Worm (Caenorhabditis elegans) whole organism, L4 larva: Measurements from ENCODE around the gene R08C7.5.

Experiments used
- F49E8.2 ChIP-seq: sonication (generic microtip); optimal IDR thresholded peaks from 2 replicates; lab custom pipeline; 2016; ENCODE audit warnings: missing compliant biosample characterization, mild to moderate bottlenecking, missing genetic modification characterization, borderline replicate concordance
- T20F7.1 ChIP-seq: fragments of 200-800 bp; sonication (Bioruptor generic); optimal IDR thresholded peaks from 2 replicates; lab custom pipeline; 2018; ENCODE audit warnings: mild to moderate bottlenecking, missing genetic modification characterization, missing compliant biosample characterization
- Y48G9A.11 ChIP-seq: fragments of 200-800 bp; sonication (Bioruptor generic); IDR thresholded peaks from 2 replicates; pipeline ENCODE4 v1.3.6; 2022; ENCODE audit warnings: missing genetic modification reagents, missing genetic modification characterization, missing compliant biosample characterization
- aha-1 ChIP-seq: fragments of 150-350 bp; peaks from one replicate; lab custom pipeline; 2014; ENCODE audit warnings: missing biosample characterization, missing genetic modification characterization
- ama-1 ChIP-seq: fragments of 150-350 bp; optimal IDR thresholded peaks from 2 replicates; lab custom pipeline; 2014; ENCODE audit warnings: inconsistent platforms, mixed read lengths
- arid-1 ChIP-seq: fragments of 200-800 bp; sonication (Bioruptor generic); conservative IDR thresholded peaks from 2 replicates; pipeline ENCODE4 v1.3.6; 2022; ENCODE audit warnings: missing genetic modification reagents, missing genetic modification characterization, missing compliant biosample characterization
- ceh-20 ChIP-seq: fragments of 200-800 bp; sonication (Bioruptor generic); IDR thresholded peaks from 2 replicates; pipeline ENCODE4 v1.3.6; 2022; ENCODE audit warnings: missing genetic modification reagents, missing genetic modification characterization, missing compliant biosample characterization
- ces-1 ChIP-seq: fragments of 150-350 bp; sonication (generic microtip); optimal IDR thresholded peaks from 4 replicates; lab custom pipeline; 2014; ENCODE audit warnings: missing biosample characterization, missing genetic modification reagents, missing genetic modification characterization
- ctbp-1 ChIP-seq: fragments of 200-800 bp; sonication (Bioruptor generic); IDR thresholded peaks from 2 replicates; pipeline ENCODE4 v1.3.6; 2022; ENCODE audit warnings: missing genetic modification reagents, missing genetic modification characterization, missing compliant biosample characterization
- daf-16 ChIP-seq, 3 experiments: sonication (generic microtip); optimal IDR thresholded peaks; 2 replicates each; lab custom pipeline; 2016 to 2017; ENCODE audit warnings: missing genetic modification characterization in 3 of 3, missing genetic modification reagents in 3 of 3, mild to moderate bottlenecking in 2 of 3, missing compliant biosample characterization in 2 of 3, missing biosample characterization in 1 of 3, moderate library complexity in 1 of 3
- dmd-6 ChIP-seq: fragments of 200-800 bp; sonication (Bioruptor generic); IDR thresholded peaks from 2 replicates; pipeline ENCODE4 v1.3.6; 2022; ENCODE audit warnings: missing genetic modification reagents, missing genetic modification characterization, missing compliant biosample characterization
- dpl-1 ChIP-seq: fragments of 150-350 bp; optimal IDR thresholded peaks from 2 replicates; lab custom pipeline; 2014; ENCODE audit warnings: missing biosample characterization, missing genetic modification reagents, missing genetic modification characterization
- dve-1 ChIP-seq: sonication (generic microtip); optimal IDR thresholded peaks from 2 replicates; lab custom pipeline; 2017; ENCODE audit warnings: antibody characterized with exemption, mild to moderate bottlenecking, missing genetic modification characterization, missing compliant biosample characterization; ENCODE audit not compliant: insufficient read depth
- gei-8 ChIP-seq: fragments of 200-800 bp; sonication (Bioruptor generic); optimal IDR thresholded peaks from 2 replicates; lab custom pipeline; 2018; ENCODE audit warnings: mild to moderate bottlenecking, missing genetic modification characterization, missing compliant biosample characterization
- hif-1 ChIP-seq, 2 experiments: sonication (generic microtip); optimal IDR thresholded peaks; 2 replicates each; lab custom pipeline; 2016 to 2017; ENCODE audit warnings: missing compliant biosample characterization in 2 of 2, missing genetic modification characterization in 2 of 2, missing genetic modification reagents in 2 of 2, missing genotype in 2 of 2, mild to moderate bottlenecking in 1 of 2
- hlh-11 ChIP-seq: fragments of 200-800 bp; sonication (Bioruptor generic); optimal IDR thresholded peaks from 2 replicates; lab custom pipeline; 2018; ENCODE audit warnings: mild to moderate bottlenecking, missing genetic modification characterization, missing compliant biosample characterization
- hlh-30 ChIP-seq: sonication (generic microtip); optimal IDR thresholded peaks from 2 replicates; lab custom pipeline; 2017; ENCODE audit warnings: antibody characterized with exemption, mild to moderate bottlenecking, missing genetic modification characterization, missing compliant biosample characterization; ENCODE audit not compliant: insufficient read depth
- lin-1 ChIP-seq: fragments of 200-800 bp; sonication (Bioruptor generic); IDR thresholded peaks from 2 replicates; pipeline ENCODE4 v1.3.6; 2022; ENCODE audit warnings: missing genetic modification reagents, missing genetic modification characterization, missing compliant biosample characterization
- lsy-2 ChIP-seq, 2 experiments: fragments of 150-350 bp in 1 of 2; sonication (generic microtip) in 1 of 2; optimal IDR thresholded peaks; 2 replicates each; lab custom pipeline; 2014 to 2017; ENCODE audit warnings: missing biosample characterization in 2 of 2, missing genetic modification characterization in 2 of 2
- mdl-1 ChIP-seq, 2 experiments: fragments of 150-350 bp in 1 of 2; sonication (generic microtip) in 1 of 2; optimal IDR thresholded peaks; 2 replicates each; lab custom pipeline; 2014 to 2017; ENCODE audit warnings: missing biosample characterization in 2 of 2, missing genetic modification characterization in 2 of 2
- mdt-29 ChIP-seq: fragments of 200-800 bp; sonication (Bioruptor generic); IDR thresholded peaks from 2 replicates; pipeline ENCODE4 v1.3.6; 2022; ENCODE audit warnings: missing genetic modification reagents, missing genetic modification characterization, missing compliant biosample characterization
- mep-1 ChIP-seq: fragments of 150-350 bp; sonication (generic microtip); optimal IDR thresholded peaks from 3 replicates; lab custom pipeline; 2014; ENCODE audit warnings: missing biosample characterization, missing genetic modification characterization
- mes-2 ChIP-seq: sonication (generic microtip); optimal IDR thresholded peaks from 2 replicates; lab custom pipeline; 2016; ENCODE audit warnings: missing genotype, mild to moderate bottlenecking, missing genetic modification characterization, missing compliant biosample characterization; ENCODE audit not compliant: poor library complexity, severe bottlenecking
- mxl-2 ChIP-seq: fragments of 200-800 bp; sonication (Bioruptor generic); conservative IDR thresholded peaks from 2 replicates; pipeline ENCODE4 v1.3.6; 2022; ENCODE audit warnings: missing genetic modification reagents, missing genetic modification characterization, missing compliant biosample characterization
- mxl-3 ChIP-seq: fragments of 200-800 bp; sonication (Bioruptor generic); optimal IDR thresholded peaks from 2 replicates; lab custom pipeline; 2018; ENCODE audit warnings: mild to moderate bottlenecking, missing genetic modification characterization, missing compliant biosample characterization
- nhr-10 ChIP-seq: fragments of 150-350 bp; optimal IDR thresholded peaks from 2 replicates; lab custom pipeline; 2014; ENCODE audit warnings: missing biosample characterization, missing genetic modification characterization
- nhr-11 ChIP-seq: fragments of 150-350 bp; optimal IDR thresholded peaks from 2 replicates; lab custom pipeline; 2014; ENCODE audit warnings: missing biosample characterization, missing genetic modification characterization
- nhr-111 ChIP-seq: fragments of 200-800 bp; sonication (Bioruptor generic); optimal IDR thresholded peaks from 2 replicates; lab custom pipeline; 2018; ENCODE audit warnings: mild to moderate bottlenecking, missing genetic modification characterization, missing compliant biosample characterization
- nhr-25 ChIP-seq: sonication (generic microtip); optimal IDR thresholded peaks from 2 replicates; lab custom pipeline; 2017; ENCODE audit warnings: missing genetic modification characterization, mild to moderate bottlenecking, missing compliant biosample characterization, antibody characterized with exemption, moderate library complexity, borderline replicate concordance; ENCODE audit not compliant: insufficient read depth
- nhr-28 ChIP-seq: fragments of 150-350 bp; optimal IDR thresholded peaks from 2 replicates; lab custom pipeline; 2014; ENCODE audit warnings: missing biosample characterization, missing genetic modification characterization
- nhr-42 ChIP-seq: fragments of 200-800 bp; sonication (Bioruptor generic); IDR thresholded peaks from 2 replicates; pipeline ENCODE4 v1.3.6; 2022; ENCODE audit warnings: missing genetic modification characterization, missing compliant biosample characterization
- nhr-48 ChIP-seq: sonication (generic microtip); optimal IDR thresholded peaks from 2 replicates; lab custom pipeline; 2016; ENCODE audit warnings: mild to moderate bottlenecking, missing genetic modification characterization, missing compliant biosample characterization
- nhr-77 ChIP-seq: fragments of 150-350 bp; optimal IDR thresholded peaks from 2 replicates; lab custom pipeline; 2014; ENCODE audit warnings: missing biosample characterization, missing genetic modification characterization
- pha-4 ChIP-seq, 2 experiments: fragments of 150-350 bp in 1 of 2; fragments of 200-800 bp in 1 of 2; sonication (Bioruptor generic) in 1 of 2; IDR thresholded peaks in 1 of 2; optimal IDR thresholded peaks in 1 of 2; 2 replicates each; pipeline versions ENCODE4 v1.3.6 to Lab custom; 2014 to 2022; ENCODE audit warnings: missing genetic modification characterization in 2 of 2, missing genetic modification reagents in 2 of 2, missing biosample characterization in 1 of 2, missing compliant biosample characterization in 1 of 2
- saeg-2 ChIP-seq: fragments of 200-800 bp; sonication (Bioruptor generic); IDR thresholded peaks from 2 replicates; pipeline ENCODE4 v1.3.6; 2022; ENCODE audit warnings: missing genetic modification reagents, missing genetic modification characterization, missing compliant biosample characterization
- set-16 ChIP-seq: fragments of 200-800 bp; sonication (Bioruptor generic); IDR thresholded peaks from 2 replicates; pipeline ENCODE4 v1.3.6; 2022; ENCODE audit warnings: missing genetic modification reagents, missing genetic modification characterization, missing compliant biosample characterization
- unc-62 ChIP-seq, 3 experiments: fragments of 150-350 bp in 1 of 3; sonication (generic microtip); optimal IDR thresholded peaks in 2 of 3; peaks in 1 of 3; 1 replicate in 1 of 3; 2 replicates in 2 of 3; lab custom pipeline; 2014 to 2017; ENCODE audit warnings: missing biosample characterization in 3 of 3, missing genetic modification characterization in 3 of 3, missing genetic modification reagents in 3 of 3, missing genotype in 1 of 3
- zip-11 ChIP-seq: fragments of 200-800 bp; sonication (Bioruptor generic); IDR thresholded peaks from 2 replicates; pipeline ENCODE4 v1.3.6; 2022; ENCODE audit warnings: missing genetic modification characterization, missing compliant biosample characterization
- ztf-7 ChIP-seq: fragments of 150-350 bp; optimal IDR thresholded peaks from 2 replicates; lab custom pipeline; 2014; ENCODE audit warnings: missing biosample characterization, missing genetic modification characterization

The R08C7.5 gene

DNA sequence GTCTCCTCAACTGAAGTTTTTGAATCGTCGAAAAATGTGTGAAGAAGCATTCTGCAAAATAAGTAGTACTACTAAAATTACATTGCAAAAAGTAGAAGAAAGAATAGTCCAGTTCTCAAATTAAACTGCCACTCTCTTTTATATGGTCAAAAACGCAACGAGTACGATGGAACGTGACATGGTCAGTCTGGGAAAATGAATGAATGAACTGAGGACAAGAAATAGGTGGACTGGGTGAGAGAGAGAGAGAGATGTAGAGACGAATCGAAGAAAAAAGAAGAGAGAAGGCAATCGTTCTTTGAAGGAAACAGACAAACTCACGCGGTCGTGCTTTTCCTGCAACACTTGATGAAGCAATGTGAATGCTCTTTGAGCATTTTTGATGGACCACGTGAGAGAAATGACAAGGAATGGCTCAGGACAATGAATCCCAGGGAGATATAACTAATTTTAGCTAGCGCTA, 47.0 kb downstream of the R08C7.5 start, which contains the start of gene M01H9.3:
Gene M01H9.3 (minus strand): TSS at position 51 of the 463 bp plus-strand sequence.
- TF ChIP-seq ceh-20 (GFP tag; lab: Robert Waterston, UW) (peak; percentile 70), nhr-25 (tag; lab: Kevin White, UChicago) (peak; percentile 44), saeg-2 (GFP tag; lab: Robert Waterston, UW) (no peak), nhr-48 (tag; lab: Kevin White, UChicago) (peak; percentile 66), ztf-7 (no peak), dmd-6 (GFP tag; lab: Robert Waterston, UW) (peak; percentile 87), hlh-30 (peak; percentile 95), mep-1 (tag; lab: Kevin White, UChicago) (peak; percentile 66), pha-4 (GFP tag; IDR thresholded peaks at IDR 0.05; lab: Robert Waterston, UW) (no peak), pha-4 (tag; optimal IDR thresholded peaks at IDR 0.05; lab: Kevin White, UChicago) (peak; percentile 36), nhr-42 (GFP tag; lab: Robert Waterston, UW) (no peak), mxl-3 (peak; percentile 46), gei-8 (GFP tag; lab: Kevin White, UChicago) (no peak), aha-1 (tag; lab: Kevin White, UChicago) (peak; percentile 95), nhr-77 (tag; lab: Kevin White, UChicago) (peak; percentile 20), mdt-29 (GFP tag; lab: Robert Waterston, UW) (peak; percentile 49; the same call in 1 of the 2 replicates), dve-1 (tag; lab: Kevin White, UChicago) (peak; percentile 74), hlh-11 (tag; lab: Kevin White, UChicago) (peak; percentile 87), zip-11 (GFP tag; lab: Robert Waterston, UW) (no peak), lin-1 (GFP tag; lab: Robert Waterston, UW) (0 out of 2 replicates have a peak, but pooled peaks have one; percentile 11), nhr-11 (peak; percentile 61), ces-1 (GFP tag; lab: Kevin White, UChicago) (no peak), unc-62 (GFP tag; optimal IDR thresholded peaks at IDR 0.05 in 1 of 2; lab: Kevin White, UChicago) (peak in 1 of 2 experiments; percentile 87), unc-62 (tag; optimal IDR thresholded peaks at IDR 0.05; lab: Kevin White, UChicago) (no peak), F49E8.2 (no peak), set-16 (GFP tag; lab: Robert Waterston, UW) (no peak), mxl-2 (GFP tag; lab: Robert Waterston, UW) (no peak), dpl-1 (GFP tag; lab: Kevin White, UChicago) (peak; percentile 11), arid-1 (no peak), Y48G9A.11 (GFP tag; lab: Robert Waterston, UW) (no peak), lsy-2 (tag; optimal IDR thresholded peaks at IDR 0.05; lab: Kevin White, UChicago) (peak in 1 of 2 experiments; percentile 67), nhr-111 (GFP tag; lab: Kevin White, UChicago) (no peak), mdl-1 (tag; optimal IDR thresholded peaks at IDR 0.05; lab: Kevin White, UChicago) (peak; percentile 31 to 95), hif-1 (tag; optimal IDR thresholded peaks at IDR 0.05; lab: Kevin White, UChicago) (peak in 1 of 2 experiments; percentile 87), mes-2 (peak; percentile 42), ama-1 (lab: Kevin White, UChicago) (peak; percentile 86), T20F7.1 (GFP tag; lab: Kevin White, UChicago) (peak; percentile 26), daf-16 (GFP tag; optimal IDR thresholded peaks at IDR 0.05; lab: Kevin White, UChicago) (no peak), daf-16 (tag; optimal IDR thresholded peaks at IDR 0.05; lab: Kevin White, UChicago) (peak; percentile 44), ctbp-1 (GFP tag; lab: Robert Waterston, UW) (no peak), nhr-28 (tag; lab: Kevin White, UChicago) (peak; percentile 74), nhr-10 (tag; lab: Kevin White, UChicago) (no peak)
